Worm (Caenorhabditis elegans) whole organism, L2 larva: ENCODE measurements around the gene clec-153.

ENCODE experiments used
- ZK546.5 ChIP-seq: sonication (generic microtip); optimal IDR thresholded peaks from 2 replicates; lab custom pipeline; 2017; ENCODE audit warnings: missing biosample characterization, missing genetic modification characterization
- crh-2 ChIP-seq: sonication (generic microtip); optimal IDR thresholded peaks from 2 replicates; lab custom pipeline; 2017; ENCODE audit warnings: missing biosample characterization, missing genetic modification characterization
- elt-3 ChIP-seq: sonication (generic microtip); optimal IDR thresholded peaks from 2 replicates; lab custom pipeline; 2017; ENCODE audit warnings: missing biosample characterization, missing genetic modification characterization
- fos-1 ChIP-seq: fragments of 150-350 bp; optimal IDR thresholded peaks from 2 replicates; lab custom pipeline; 2014; ENCODE audit warnings: missing biosample characterization, missing genetic modification characterization
- nhr-12 ChIP-seq: fragments of 150-350 bp; optimal IDR thresholded peaks from 2 replicates; lab custom pipeline; 2014; ENCODE audit warnings: missing biosample characterization, missing genetic modification characterization
- nhr-23 ChIP-seq: fragments of 150-350 bp; optimal IDR thresholded peaks from 2 replicates; lab custom pipeline; 2014; ENCODE audit warnings: missing biosample characterization, missing genetic modification reagents, missing genetic modification characterization
- nhr-237 ChIP-seq: fragments of 150-350 bp; optimal IDR thresholded peaks from 2 replicates; lab custom pipeline; 2014; ENCODE audit warnings: missing biosample characterization, missing genetic modification characterization
- nhr-77 ChIP-seq: fragments of 150-350 bp; optimal IDR thresholded peaks from 2 replicates; lab custom pipeline; 2014; ENCODE audit warnings: missing biosample characterization, missing genetic modification characterization

ce11 chrIII:4671491-4671890 is 36.4 kb downstream of the clec-153 start, which contains the start of gene T23F11.11:
- no peak for TF ChIP-seq nhr-77 (tag; lab: Kevin White, UChicago)
- no peak for TF ChIP-seq nhr-12
- TF ChIP-seq elt-3 (tag; lab: Kevin White, UChicago): no peak
- TF ChIP-seq nhr-23 (tag; lab: Kevin White, UChicago): no peak
- no peak for TF ChIP-seq ZK546.5 (tag; lab: Kevin White, UChicago)
- TF ChIP-seq fos-1 (tag; lab: Kevin White, UChicago): no peak
- no peak for TF ChIP-seq nhr-237 (tag; lab: Kevin White, UChicago)
- no peak for TF ChIP-seq crh-2
